Worm (Caenorhabditis elegans) whole organism, L4 larva: ENCODE measurements around the gene nhr-256.

Source experiments
- Y48G9A.11 ChIP-seq: fragments of 200-800 bp; sonication (Bioruptor generic); IDR thresholded peaks from 2 replicates; pipeline ENCODE4 v1.3.6; 2022; ENCODE audit warnings: missing genetic modification reagents, missing genetic modification characterization, missing compliant biosample characterization
- nhr-28 ChIP-seq: fragments of 150-350 bp; optimal IDR thresholded peaks from 2 replicates; lab custom pipeline; 2014; ENCODE audit warnings: missing biosample characterization, missing genetic modification characterization
- skn-1 ChIP-seq: fragments of 150-350 bp; optimal IDR thresholded peaks from 2 replicates; lab custom pipeline; 2014; ENCODE audit warnings: missing biosample characterization, missing genetic modification characterization

DNA sequence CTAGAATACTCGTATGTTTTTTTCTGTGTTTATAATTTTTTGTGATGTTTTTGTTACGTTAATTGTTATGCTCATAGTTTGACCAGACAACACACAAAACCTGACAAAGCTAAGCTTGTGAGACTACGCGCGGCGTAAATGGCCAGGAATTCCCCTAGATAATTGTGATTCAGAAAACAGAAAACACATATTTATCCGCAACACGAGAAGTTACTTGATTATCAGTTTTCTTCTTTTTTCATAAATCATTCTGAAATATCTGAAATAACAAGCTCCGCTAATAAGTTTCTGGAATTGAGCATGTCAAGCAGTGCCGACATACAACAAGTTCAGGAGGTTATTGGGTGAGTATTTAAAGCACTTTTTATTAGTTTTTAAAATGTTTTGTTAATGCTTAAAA lies 32.7 kb upstream of the nhr-256 start, which contains the start of gene srw-100:
- TF ChIP-seq skn-1 (tag; lab: Kevin White, UChicago) (no peak), nhr-28 (no peak), Y48G9A.11 (GFP tag; lab: Robert Waterston, UW) (no peak)
